Fruit fly (Drosophila melanogaster) Kc167 (cell line): Measurements from ENCODE around the gene CG31909.

Experiments used
- Myc ChIP-seq: fragments of >200 bp; optimal IDR thresholded peaks from 2 replicates; lab custom pipeline; 2017; ENCODE audit warnings: missing external identifiers
- Sin3A ChIP-seq: fragments of >200 bp; optimal IDR thresholded peaks from 2 replicates; lab custom pipeline; 2018; ENCODE audit warnings: missing external identifiers
- psq ChIP-seq: fragments of >200 bp; optimal IDR thresholded peaks from 2 replicates; lab custom pipeline; 2017; ENCODE audit warnings: missing external identifiers

DNA sequence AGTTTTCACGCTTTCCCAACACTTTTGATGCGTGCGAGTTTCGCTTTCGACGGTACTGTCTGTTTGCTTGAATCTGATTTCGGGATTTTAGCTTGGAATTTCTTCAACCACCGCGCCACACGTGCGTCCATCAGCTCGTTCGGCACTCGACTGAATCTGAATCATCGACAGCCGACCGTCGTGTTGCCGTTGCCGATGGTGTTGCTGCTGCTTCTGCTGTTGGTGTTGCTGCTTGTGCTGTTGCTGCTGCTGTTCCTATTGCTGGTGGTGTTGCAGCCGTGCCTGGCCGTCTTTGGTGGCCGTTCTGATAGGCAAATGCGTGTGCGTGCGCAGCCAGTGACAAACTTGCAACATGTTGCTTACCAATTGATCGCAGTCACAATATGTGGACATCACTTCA, 19.7 kb downstream of the CG31909 start, which contains the start of gene Wnt4:
- TF ChIP-seq Sin3A (no peak), Myc (lab: Kevin White, UChicago) (no peak), psq (lab: Kevin White, UChicago) (no peak)
